Worm (Caenorhabditis elegans) whole organism, young adult: ENCODE results near the gene F38E9.1.
A peak's percentile ranks its signal among the peaks of the same experiment; 100 is the strongest.

Source experiments
- B0019.2 ChIP-seq: fragments of 200-800 bp; sonication (Bioruptor generic); conservative IDR thresholded peaks from 2 replicates; pipeline ENCODE4 v1.3.6; 2022; ENCODE audit warnings: missing genetic modification reagents, missing genetic modification characterization, missing compliant biosample characterization
- B0035.1 ChIP-seq: sonication (generic microtip); optimal IDR thresholded peaks from 2 replicates; lab custom pipeline; 2016; ENCODE audit warnings: missing genetic modification characterization, mild to moderate bottlenecking, missing compliant biosample characterization, missing genotype, missing genetic modification reagents
- B0336.3 ChIP-seq: fragments of 200-800 bp; sonication (Bioruptor generic); IDR thresholded peaks from 2 replicates; pipeline ENCODE4 v1.3.6; 2022; ENCODE audit warnings: missing genetic modification characterization, missing compliant biosample characterization
- D2030.7 ChIP-seq: fragments of 200-800 bp; sonication (Bioruptor generic); IDR thresholded peaks from 2 replicates; pipeline ENCODE4 v1.3.6; 2022; ENCODE audit warnings: missing genetic modification reagents, missing genetic modification characterization, missing compliant biosample characterization
- F10E7.11 ChIP-seq: sonication (generic microtip); optimal IDR thresholded peaks from 2 replicates; lab custom pipeline; 2017; ENCODE audit warnings: mild to moderate bottlenecking, missing genetic modification characterization, moderate library complexity, missing compliant biosample characterization
- F23B12.7 ChIP-seq: sonication (generic microtip); optimal IDR thresholded peaks from 2 replicates; lab custom pipeline; 2017; ENCODE audit warnings: missing genetic modification characterization, mild to moderate bottlenecking, missing compliant biosample characterization, antibody characterized with exemption, moderate library complexity; ENCODE audit not compliant: insufficient read depth
- F39B2.1 ChIP-seq: fragments of 200-800 bp; sonication (Bioruptor generic); IDR thresholded peaks from 2 replicates; pipeline ENCODE4 v1.3.6; 2022; ENCODE audit warnings: missing genetic modification reagents, missing genetic modification characterization, missing compliant biosample characterization
- F49E8.2 ChIP-seq: sonication (generic microtip); optimal IDR thresholded peaks from 3 replicates; lab custom pipeline; 2017; ENCODE audit warnings: missing genetic modification characterization, mild to moderate bottlenecking, missing compliant biosample characterization, antibody characterized with exemption, moderate library complexity; ENCODE audit not compliant: insufficient read depth
- F52B5.7 ChIP-seq: sonication (generic microtip); optimal IDR thresholded peaks from 2 replicates; lab custom pipeline; 2016; ENCODE audit warnings: mild to moderate bottlenecking, missing genetic modification characterization, missing compliant biosample characterization
- Y56A3A.18 ChIP-seq: fragments of 200-800 bp; sonication (Bioruptor generic); IDR thresholded peaks from 2 replicates; pipeline ENCODE4 v1.3.6; 2022; ENCODE audit warnings: missing genetic modification reagents, missing genetic modification characterization, missing compliant biosample characterization
- ZK185.1 ChIP-seq: sonication (generic microtip); optimal IDR thresholded peaks from 2 replicates; lab custom pipeline; 2016; ENCODE audit warnings: mild to moderate bottlenecking, missing genetic modification characterization, missing compliant biosample characterization; ENCODE audit not compliant: poor library complexity, severe bottlenecking
- ama-1 ChIP-seq, 3 experiments: fragments of 150-350 bp in 1 of 3; sonication (generic microtip) in 2 of 3; optimal IDR thresholded peaks; 2 replicates each; lab custom pipeline; 2014 to 2018; ENCODE audit warnings: missing biosample characterization in 2 of 3, missing genetic modification characterization in 2 of 3, missing genetic modification reagents in 2 of 3
- aptf-3 ChIP-seq: fragments of 200-800 bp; sonication (Bioruptor generic); IDR thresholded peaks from 2 replicates; pipeline ENCODE4 v1.3.6; 2022; ENCODE audit warnings: missing genetic modification characterization, missing compliant biosample characterization
- atf-7 ChIP-seq: sonication (generic microtip); optimal IDR thresholded peaks from 2 replicates; lab custom pipeline; 2017; ENCODE audit warnings: mild to moderate bottlenecking, missing genetic modification characterization, missing compliant biosample characterization
- athp-1 ChIP-seq: sonication (generic microtip); optimal IDR thresholded peaks from 2 replicates; lab custom pipeline; 2017; ENCODE audit warnings: mild to moderate bottlenecking, missing genetic modification characterization, missing compliant biosample characterization
- attf-5 ChIP-seq: fragments of 200-800 bp; sonication (Bioruptor generic); optimal IDR thresholded peaks from 2 replicates; lab custom pipeline; 2018; ENCODE audit warnings: mild to moderate bottlenecking, missing genetic modification characterization, missing compliant biosample characterization
- bed-1 ChIP-seq: fragments of 200-800 bp; sonication (Bioruptor generic); IDR thresholded peaks from 2 replicates; pipeline ENCODE4 v1.3.6; 2022; ENCODE audit warnings: missing genetic modification reagents, missing genetic modification characterization, missing compliant biosample characterization
- cebp-2 ChIP-seq: fragments of 200-800 bp; sonication (Bioruptor generic); IDR thresholded peaks from 2 replicates; pipeline ENCODE4 v1.3.6; 2022; ENCODE audit warnings: missing genetic modification characterization, missing compliant biosample characterization
- ceh-40 ChIP-seq: fragments of 200-800 bp; sonication (Bioruptor generic); IDR thresholded peaks from 2 replicates; pipeline ENCODE4 v1.3.6; 2022; ENCODE audit warnings: missing genetic modification characterization, missing compliant biosample characterization
- ceh-79 ChIP-seq: sonication (generic microtip); optimal IDR thresholded peaks from 2 replicates; lab custom pipeline; 2017; ENCODE audit warnings: mild to moderate bottlenecking, missing genetic modification characterization, missing compliant biosample characterization
- die-1 ChIP-seq: sonication (generic microtip); optimal IDR thresholded peaks from 2 replicates; lab custom pipeline; 2016; ENCODE audit warnings: missing genotype, mild to moderate bottlenecking, missing genetic modification characterization, missing compliant biosample characterization
- dpff-1 ChIP-seq: sonication (generic microtip); optimal IDR thresholded peaks from 2 replicates; lab custom pipeline; 2017; ENCODE audit warnings: mild to moderate bottlenecking, missing genetic modification characterization, missing compliant biosample characterization
- ets-4 ChIP-seq: fragments of 200-800 bp; sonication (Bioruptor generic); optimal IDR thresholded peaks from 2 replicates; lab custom pipeline; 2018; ENCODE audit warnings: mild to moderate bottlenecking, missing genetic modification characterization, missing compliant biosample characterization
- hlh-12 ChIP-seq: sonication (generic microtip); optimal IDR thresholded peaks from 2 replicates; lab custom pipeline; 2016; ENCODE audit warnings: missing genetic modification characterization, missing compliant biosample characterization
- hsf-1 ChIP-seq: fragments of 200-800 bp; sonication (Bioruptor generic); IDR thresholded peaks from 2 replicates; pipeline ENCODE4 v1.3.6; 2022; ENCODE audit warnings: missing genetic modification reagents, missing genetic modification characterization, missing compliant biosample characterization
- lag-1 ChIP-seq: fragments of 200-800 bp; sonication (Bioruptor generic); IDR thresholded peaks from 2 replicates; pipeline ENCODE4 v1.3.6; 2022; ENCODE audit warnings: missing genetic modification reagents, missing genetic modification characterization, missing compliant biosample characterization
- let-526 ChIP-seq: fragments of 200-800 bp; sonication (Bioruptor generic); IDR thresholded peaks from 2 replicates; pipeline ENCODE4 v1.3.6; 2022; ENCODE audit warnings: missing genetic modification reagents, missing genetic modification characterization, missing compliant biosample characterization
- lin-26 ChIP-seq: fragments of 200-800 bp; sonication (Bioruptor generic); IDR thresholded peaks from 2 replicates; pipeline ENCODE4 v1.3.6; 2022; ENCODE audit warnings: missing genetic modification reagents, missing genetic modification characterization, missing compliant biosample characterization
- lir-1 ChIP-seq: fragments of 200-800 bp; sonication (Bioruptor generic); conservative IDR thresholded peaks from 2 replicates; pipeline ENCODE4 v1.3.6; 2022; ENCODE audit warnings: missing genetic modification reagents, missing genetic modification characterization, missing compliant biosample characterization
- lsl-1 ChIP-seq: fragments of 200-800 bp; sonication (Bioruptor generic); optimal IDR thresholded peaks from 2 replicates; lab custom pipeline; 2018; ENCODE audit warnings: mild to moderate bottlenecking, missing genetic modification characterization, moderate library complexity, missing compliant biosample characterization
- madf-10 ChIP-seq: sonication (generic microtip); optimal IDR thresholded peaks from 2 replicates; lab custom pipeline; 2016; ENCODE audit warnings: mild to moderate bottlenecking, missing genetic modification characterization, missing compliant biosample characterization
- mcd-1 ChIP-seq: fragments of 200-800 bp; sonication (Bioruptor generic); IDR thresholded peaks from 2 replicates; pipeline ENCODE4 v1.3.6; 2022; ENCODE audit warnings: missing genetic modification reagents, missing genetic modification characterization, missing compliant biosample characterization
- mes-4 ChIP-seq: sonication (generic microtip); optimal IDR thresholded peaks from 2 replicates; lab custom pipeline; 2016; ENCODE audit warnings: missing genotype, missing genetic modification characterization, missing compliant biosample characterization
- nhr-80 ChIP-seq: sonication (generic microtip); optimal IDR thresholded peaks from 2 replicates; lab custom pipeline; 2016; ENCODE audit warnings: missing genetic modification characterization, missing compliant biosample characterization
- nhr-90 ChIP-seq: sonication (generic microtip); optimal IDR thresholded peaks from 2 replicates; lab custom pipeline; 2016; ENCODE audit warnings: missing genotype, mild to moderate bottlenecking, missing genetic modification characterization, missing compliant biosample characterization
- rcor-1 ChIP-seq: fragments of 200-800 bp; sonication (Bioruptor generic); IDR thresholded peaks from 2 replicates; pipeline ENCODE4 v1.3.6; 2022; ENCODE audit warnings: missing genetic modification reagents, missing genetic modification characterization, missing compliant biosample characterization
- repo-1 ChIP-seq: sonication (generic microtip); optimal IDR thresholded peaks from 2 replicates; lab custom pipeline; 2017; ENCODE audit warnings: mild to moderate bottlenecking, missing genetic modification characterization, missing compliant biosample characterization
- rpc-1 ChIP-seq, 2 experiments: fragments of 150-350 bp in 1 of 2; sonication (generic microtip) in 1 of 2; optimal IDR thresholded peaks; 2 replicates each; lab custom pipeline; 2014 to 2018; ENCODE audit warnings: missing biosample characterization in 1 of 2, missing genetic modification characterization in 1 of 2, missing genetic modification reagents in 1 of 2, missing genotype in 1 of 2
- sdz-38 ChIP-seq: sonication (generic microtip); optimal IDR thresholded peaks from 2 replicates; lab custom pipeline; 2016; ENCODE audit warnings: missing genotype, missing genetic modification characterization, missing compliant biosample characterization
- sea-2 ChIP-seq: fragments of 200-800 bp; sonication (Bioruptor generic); IDR thresholded peaks from 2 replicates; pipeline ENCODE4 v1.3.6; 2022; ENCODE audit warnings: missing genetic modification characterization, missing compliant biosample characterization
- snpc-1.1 ChIP-seq: sonication (generic microtip); optimal IDR thresholded peaks from 2 replicates; lab custom pipeline; 2017; ENCODE audit warnings: missing genetic modification characterization, mild to moderate bottlenecking, missing compliant biosample characterization, antibody characterized with exemption, moderate library complexity, missing genotype, missing genetic modification reagents; ENCODE audit not compliant: insufficient read depth
- snpc-1.3 ChIP-seq: sonication (generic microtip); optimal IDR thresholded peaks from 2 replicates; lab custom pipeline; 2017; ENCODE audit warnings: missing genetic modification characterization, mild to moderate bottlenecking, missing compliant biosample characterization, antibody characterized with exemption, moderate library complexity, missing genotype, missing genetic modification reagents; ENCODE audit not compliant: insufficient read depth
- snpc-4 ChIP-seq, 5 experiments: fragments of 150-350 bp in 1 of 5; sonication (generic microtip) in 4 of 5; optimal IDR thresholded peaks; 2 replicates each; lab custom pipeline; 2014 to 2018; ENCODE audit warnings: missing genetic modification characterization in 5 of 5, missing biosample characterization in 3 of 5, antibody characterized with exemption in 2 of 5, mild to moderate bottlenecking in 2 of 5, missing compliant biosample characterization in 2 of 5, missing genotype in 2 of 5, moderate library complexity in 2 of 5, missing genetic modification reagents in 1 of 5
- tlf-1 ChIP-seq: fragments of 200-800 bp; sonication (Bioruptor generic); optimal IDR thresholded peaks from 2 replicates; lab custom pipeline; 2018; ENCODE audit warnings: mild to moderate bottlenecking, missing genetic modification characterization, missing compliant biosample characterization
- ztf-22 ChIP-seq: fragments of 200-800 bp; sonication (Bioruptor generic); optimal IDR thresholded peaks from 2 replicates; lab custom pipeline; 2018; ENCODE audit warnings: mild to moderate bottlenecking, missing genetic modification characterization, moderate library complexity, missing compliant biosample characterization

Gene F38E9.1

ce11 chrX:16443657-16444056, 27.2 kb upstream of the F38E9.1 start:
- TF ChIP-seq athp-1 (no peak), aptf-3 (no peak), ama-1 (optimal IDR thresholded peaks at IDR 0.05; lab: Kevin White, UChicago) (no peak), ama-1 (GFP tag; optimal IDR thresholded peaks at IDR 0.05; lab: Kevin White, UChicago) (no peak), snpc-1.3 (tag; lab: Kevin White, UChicago) (no peak), B0019.2 (GFP tag; lab: Robert Waterston, UW) (no peak), Y56A3A.18 (GFP tag; lab: Robert Waterston, UW) (no peak), snpc-4 (GFP tag; optimal IDR thresholded peaks at IDR 0.05; lab: Kevin White, UChicago) (no peak), snpc-4 (tag; optimal IDR thresholded peaks at IDR 0.05; lab: Kevin White, UChicago) (no peak), F49E8.2 (tag; lab: Kevin White, UChicago) (no peak), ztf-22 (GFP tag; lab: Kevin White, UChicago) (no peak), hsf-1 (GFP tag; lab: Robert Waterston, UW) (no peak), F52B5.7 (tag; lab: Kevin White, UChicago) (no peak), atf-7 (no peak), D2030.7 (GFP tag; lab: Robert Waterston, UW) (no peak), mes-4 (tag; lab: Kevin White, UChicago) (no peak)

ce11 chrX:16445793-16446248, 25.0 kb upstream of the F38E9.1 start, which contains the start of gene twf-2:
TSS of gene twf-2 (plus strand) at chrX:16446197.
- TF ChIP-seq atf-7, result peak; percentile 56
- no peak for TF ChIP-seq cebp-2 (GFP tag; lab: Robert Waterston, UW)
- no peak for TF ChIP-seq bed-1 (GFP tag; lab: Robert Waterston, UW)
- peak; percentile 41 for TF ChIP-seq ZK185.1 (tag; lab: Kevin White, UChicago)
- no peak for TF ChIP-seq F49E8.2 (tag; lab: Kevin White, UChicago)
- no peak for TF ChIP-seq snpc-1.3 (tag; lab: Kevin White, UChicago)
- TF ChIP-seq lin-26 (GFP tag; lab: Robert Waterston, UW), result no peak
- no peak for TF ChIP-seq hlh-12 (tag; lab: Kevin White, UChicago)
- no peak for TF ChIP-seq snpc-1.1 (tag; lab: Kevin White, UChicago)
- TF ChIP-seq ceh-40 (GFP tag; lab: Robert Waterston, UW), result no peak
- TF ChIP-seq nhr-90 (tag; lab: Kevin White, UChicago), result no peak
- no peak for TF ChIP-seq repo-1 (tag; lab: Kevin White, UChicago)
- no peak for TF ChIP-seq ceh-79
- TF ChIP-seq F39B2.1 (GFP tag; lab: Robert Waterston, UW), result no peak
- no peak for TF ChIP-seq F10E7.11
- TF ChIP-seq let-526 (GFP tag; lab: Robert Waterston, UW), result no peak
- TF ChIP-seq B0336.3, result peak; percentile 79
- peak; percentile 34 for TF ChIP-seq B0035.1
- no peak for TF ChIP-seq rpc-1 (optimal IDR thresholded peaks at IDR 0.05; lab: Kevin White, UChicago)
- no peak for TF ChIP-seq rpc-1 (tag; optimal IDR thresholded peaks at IDR 0.05; lab: Kevin White, UChicago)
- no peak for TF ChIP-seq ets-4 (GFP tag; lab: Kevin White, UChicago)
- no peak for TF ChIP-seq lir-1 (GFP tag; lab: Robert Waterston, UW)
- TF ChIP-seq sea-2 (GFP tag; lab: Robert Waterston, UW), result no peak
- no peak for TF ChIP-seq lsl-1 (GFP tag; lab: Kevin White, UChicago)
- no peak; the same call in 1 of the 2 replicates for TF ChIP-seq mcd-1 (GFP tag; lab: Robert Waterston, UW)
- peak; percentile 56 for TF ChIP-seq attf-5 (GFP tag; lab: Kevin White, UChicago)
- TF ChIP-seq rcor-1 (GFP tag; lab: Robert Waterston, UW), result peak; percentile 60
- peak; percentile 23 for TF ChIP-seq die-1
- no peak for TF ChIP-seq aptf-3
- TF ChIP-seq tlf-1 (GFP tag; lab: Kevin White, UChicago), result no peak
- TF ChIP-seq dpff-1 (tag; lab: Kevin White, UChicago), result no peak
- TF ChIP-seq snpc-4 (GFP tag; optimal IDR thresholded peaks at IDR 0.05; lab: Kevin White, UChicago), result peak; percentile 58
- TF ChIP-seq snpc-4 (tag; optimal IDR thresholded peaks at IDR 0.05; lab: Kevin White, UChicago), result peak; percentile 10 to 54 (median 35)
- peak; percentile 73 for TF ChIP-seq nhr-80 (tag; lab: Kevin White, UChicago)
- TF ChIP-seq lag-1, result no peak
- peak; percentile 48 for TF ChIP-seq madf-10 (tag; lab: Kevin White, UChicago)
- TF ChIP-seq F23B12.7 (tag; lab: Kevin White, UChicago), result peak; percentile 10
- TF ChIP-seq sdz-38, result no peak
